Fruit fly (Drosophila melanogaster) whole organism, embryonic: ENCODE data around the gene CG14657.

ENCODE experiments used
- Atf6 ChIP-seq: fragments of 200-800 bp; sonication (Bioruptor generic); IDR thresholded peaks from 2 replicates; pipeline ENCODE4 v1.3.6; 2022; ENCODE audit warnings: missing biosample characterization, missing genetic modification characterization
- BtbVII ChIP-seq: fragments of 200-800 bp; sonication (Bioruptor generic); optimal IDR thresholded peaks from 3 replicates; lab custom pipeline; 2017; ENCODE audit warnings: missing biosample characterization, mild to moderate bottlenecking, missing genetic modification characterization
- Bteb2 ChIP-seq: fragments of 200-800 bp; sonication (Bioruptor generic); optimal IDR thresholded peaks from 2 replicates; lab custom pipeline; 2016; ENCODE audit warnings: missing biosample characterization, missing genetic modification characterization
- CG10366 ChIP-seq: fragments of 200-800 bp; sonication (Bioruptor generic); IDR thresholded peaks from 2 replicates; pipeline ENCODE4 v1.3.6; 2022; ENCODE audit warnings: missing biosample characterization, missing genetic modification characterization
- CG11247 ChIP-seq: fragments of 200-800 bp; sonication (Bioruptor generic); IDR thresholded peaks from 2 replicates; pipeline ENCODE4 v1.3.6; 2022; ENCODE audit warnings: missing biosample characterization, missing genetic modification characterization
- CG11398 ChIP-seq: fragments of 200-800 bp; sonication (Bioruptor generic); optimal IDR thresholded peaks from 2 replicates; lab custom pipeline; 2016; ENCODE audit warnings: missing biosample characterization, missing genetic modification characterization
- CG12942 ChIP-seq: fragments of 200-800 bp; sonication (Bioruptor generic); optimal IDR thresholded peaks from 3 replicates; lab custom pipeline; 2016; ENCODE audit warnings: missing biosample characterization, missing genetic modification characterization
- CG13894 ChIP-seq: fragments of 200-800 bp; sonication (Bioruptor generic); optimal IDR thresholded peaks from 3 replicates; lab custom pipeline; 2018; ENCODE audit warnings: missing biosample characterization, mild to moderate bottlenecking, missing genetic modification characterization, moderate library complexity
- CG15479 ChIP-seq: fragments of 200-800 bp; sonication (Bioruptor generic); optimal IDR thresholded peaks from 3 replicates; lab custom pipeline; 2019; ENCODE audit warnings: missing biosample characterization, mild to moderate bottlenecking, missing genetic modification characterization, moderate library complexity
- CG15601 ChIP-seq: fragments of 200-800 bp; sonication (Bioruptor generic); optimal IDR thresholded peaks from 3 replicates; lab custom pipeline; 2019; ENCODE audit warnings: missing biosample characterization, mild to moderate bottlenecking, missing genetic modification characterization, moderate library complexity
- CG18011 ChIP-seq: fragments of 200-800 bp; sonication (Bioruptor generic); optimal IDR thresholded peaks from 2 replicates; lab custom pipeline; 2017; ENCODE audit warnings: missing biosample characterization, missing genetic modification characterization, mild to moderate bottlenecking, moderate library complexity, missing genotype
- CG1832 ChIP-seq: fragments of 200-800 bp; sonication (Bioruptor generic); optimal IDR thresholded peaks from 2 replicates; lab custom pipeline; 2017; ENCODE audit warnings: missing biosample characterization, mild to moderate bottlenecking, missing genetic modification characterization, inconsistent platforms
- CG2116 ChIP-seq: fragments of 200-800 bp; sonication (Bioruptor generic); optimal IDR thresholded peaks from 3 replicates; lab custom pipeline; 2018; ENCODE audit warnings: missing biosample characterization, mild to moderate bottlenecking, missing genetic modification characterization
- CG2678 ChIP-seq: fragments of 200-800 bp; sonication (Bioruptor generic); optimal IDR thresholded peaks from 3 replicates; lab custom pipeline; 2019; ENCODE audit warnings: missing biosample characterization, mild to moderate bottlenecking, missing genetic modification characterization, moderate library complexity
- CG31388 ChIP-seq: fragments of 200-800 bp; sonication (Bioruptor generic); optimal IDR thresholded peaks from 2 replicates; lab custom pipeline; 2016; ENCODE audit warnings: missing biosample characterization, missing genetic modification characterization
- CG32767 ChIP-seq: fragments of 200-800 bp; sonication (Bioruptor generic); IDR thresholded peaks from 2 replicates; pipeline ENCODE4 v1.3.6; 2022; ENCODE audit warnings: missing biosample characterization, missing genetic modification characterization
- CG34224 ChIP-seq: fragments of 200-800 bp; sonication (Bioruptor generic); IDR thresholded peaks from 3 replicates; pipeline ENCODE4 v1.3.6; 2022; ENCODE audit warnings: missing biosample characterization, missing genetic modification characterization; ENCODE audit not compliant: partially characterized antibody
- CG34422 ChIP-seq: fragments of 200-800 bp; sonication (Bioruptor generic); IDR thresholded peaks from 3 replicates; pipeline ENCODE4 v1.3.6; 2022; ENCODE audit warnings: missing biosample characterization, missing genetic modification characterization
- CG43689 ChIP-seq: fragments of 200-800 bp; sonication (Bioruptor generic); IDR thresholded peaks from 2 replicates; pipeline ENCODE4 v1.3.6; 2022; ENCODE audit warnings: missing biosample characterization, missing genetic modification characterization
- CG4404 ChIP-seq: fragments of 200-800 bp; sonication (Bioruptor generic); IDR thresholded peaks from 2 replicates; pipeline ENCODE4 v1.3.6; 2022; ENCODE audit warnings: missing biosample characterization, missing genetic modification characterization
- CG6654 ChIP-seq: fragments of 200-800 bp; sonication (Bioruptor generic); optimal IDR thresholded peaks from 2 replicates; lab custom pipeline; 2017; ENCODE audit warnings: missing biosample characterization, mild to moderate bottlenecking, missing genetic modification characterization
- CG7271 ChIP-seq: fragments of 200-800 bp; sonication (Bioruptor generic); optimal IDR thresholded peaks from 2 replicates; lab custom pipeline; 2018; ENCODE audit warnings: missing biosample characterization, mild to moderate bottlenecking, missing genetic modification characterization, moderate library complexity
- CG7839 ChIP-seq: fragments of 200-800 bp; sonication (Bioruptor generic); optimal IDR thresholded peaks from 3 replicates; lab custom pipeline; 2018; ENCODE audit warnings: missing biosample characterization, mild to moderate bottlenecking, missing genetic modification characterization, moderate library complexity
- CG8388 ChIP-seq: fragments of 200-800 bp; sonication (Bioruptor generic); optimal IDR thresholded peaks from 2 replicates; lab custom pipeline; 2019; ENCODE audit warnings: missing biosample characterization, mild to moderate bottlenecking, missing genetic modification characterization, moderate library complexity
- CG8924 ChIP-seq: fragments of 200-800 bp; optimal IDR thresholded peaks from 3 replicates; lab custom pipeline; 2019; ENCODE audit warnings: missing biosample characterization, mild to moderate bottlenecking, missing genetic modification characterization, moderate library complexity
- Chrac-16 ChIP-seq: fragments of 200-800 bp; sonication (Bioruptor generic); optimal IDR thresholded peaks from 3 replicates; lab custom pipeline; 2016; ENCODE audit warnings: missing biosample characterization, missing genetic modification characterization
- Dip3 ChIP-seq: fragments of 200-800 bp; sonication (Bioruptor generic); optimal IDR thresholded peaks from 3 replicates; lab custom pipeline; 2016; ENCODE audit warnings: missing biosample characterization, missing genetic modification characterization
- Fer2 ChIP-seq: fragments of 200-800 bp; sonication (Bioruptor generic); optimal IDR thresholded peaks from 2 replicates; lab custom pipeline; 2018; ENCODE audit warnings: missing biosample characterization, mild to moderate bottlenecking, missing genetic modification characterization, moderate library complexity
- H15 ChIP-seq: fragments of 200-800 bp; sonication (Bioruptor generic); IDR thresholded peaks from 3 replicates; pipeline ENCODE4 v1.3.6; 2022; ENCODE audit warnings: missing biosample characterization, missing genetic modification characterization
- H2.0 ChIP-seq: fragments of 200-800 bp; sonication (Bioruptor generic); IDR thresholded peaks from 2 replicates; pipeline ENCODE4 v1.3.6; 2022; ENCODE audit warnings: missing biosample characterization, missing genetic modification characterization
- Hmx ChIP-seq: fragments of 200-800 bp; sonication (Bioruptor generic); optimal IDR thresholded peaks from 2 replicates; lab custom pipeline; 2016; ENCODE audit warnings: missing biosample characterization, missing genetic modification characterization
- Hr51 ChIP-seq, 2 experiments: fragments of 200-800 bp; sonication (Bioruptor generic); optimal IDR thresholded peaks; 2 replicates in 1 of 2; 3 replicates in 1 of 2; lab custom pipeline; 2016 to 2018; ENCODE audit warnings: missing biosample characterization in 2 of 2, missing genetic modification characterization in 2 of 2, mild to moderate bottlenecking in 1 of 2, moderate library complexity in 1 of 2
- Mad ChIP-seq: fragments of 200-800 bp; sonication (Bioruptor generic); optimal IDR thresholded peaks from 2 replicates; lab custom pipeline; 2016; ENCODE audit warnings: missing biosample characterization, missing genetic modification characterization
- NFAT ChIP-seq: fragments of 200-800 bp; sonication (Bioruptor generic); IDR thresholded peaks from 2 replicates; pipeline ENCODE4 v1.3.6; 2022; ENCODE audit warnings: missing biosample characterization, missing genetic modification characterization
- Oli ChIP-seq: fragments of 200-800 bp; sonication (Bioruptor generic); optimal IDR thresholded peaks from 2 replicates; lab custom pipeline; 2018; ENCODE audit warnings: missing biosample characterization, mild to moderate bottlenecking, missing genetic modification characterization, moderate library complexity
- TFAM ChIP-seq: fragments of 200-800 bp; sonication (Bioruptor generic); optimal IDR thresholded peaks from 2 replicates; lab custom pipeline; 2017; ENCODE audit warnings: missing biosample characterization, missing genetic modification characterization, inconsistent platforms
- Vsx1 ChIP-seq: fragments of 200-800 bp; sonication (Bioruptor generic); optimal IDR thresholded peaks from 2 replicates; lab custom pipeline; 2017; ENCODE audit warnings: missing biosample characterization, mild to moderate bottlenecking, missing genetic modification characterization, missing genetic modification reagents
- chif ChIP-seq, 2 experiments: fragments of 200-800 bp; sonication (Bioruptor generic); optimal IDR thresholded peaks; 3 replicates each; lab custom pipeline; 2016; ENCODE audit warnings: missing biosample characterization in 2 of 2, missing genetic modification characterization in 2 of 2
- fd64A ChIP-seq: fragments of 200-800 bp; sonication (Bioruptor generic); optimal IDR thresholded peaks from 3 replicates; lab custom pipeline; 2018; ENCODE audit warnings: missing biosample characterization, mild to moderate bottlenecking, missing genetic modification characterization
- gcm ChIP-seq: fragments of 200-800 bp; sonication (Bioruptor generic); optimal IDR thresholded peaks from 2 replicates; lab custom pipeline; 2019; ENCODE audit warnings: missing biosample characterization, mild to moderate bottlenecking, missing genetic modification characterization, moderate library complexity
- jing ChIP-seq: fragments of 200-800 bp; sonication (Bioruptor generic); optimal IDR thresholded peaks from 2 replicates; lab custom pipeline; 2018; ENCODE audit warnings: missing biosample characterization, mild to moderate bottlenecking, missing genetic modification characterization
- kay ChIP-seq: fragments of 200-800 bp; sonication (Bioruptor generic); optimal IDR thresholded peaks from 2 replicates; lab custom pipeline; 2016; ENCODE audit warnings: missing biosample characterization, missing genetic modification characterization
- nerfin-2 ChIP-seq: fragments of 200-800 bp; sonication (Bioruptor generic); IDR thresholded peaks from 2 replicates; pipeline ENCODE4 v1.3.6; 2022; ENCODE audit warnings: missing biosample characterization, missing genetic modification characterization; ENCODE audit not compliant: partially characterized antibody
- pros ChIP-seq: fragments of 200-800 bp; sonication (Bioruptor generic); optimal IDR thresholded peaks from 3 replicates; lab custom pipeline; 2019; ENCODE audit warnings: missing biosample characterization, mild to moderate bottlenecking, missing genetic modification characterization, moderate library complexity
- sd ChIP-seq: fragments of 200-800 bp; sonication (Bioruptor generic); optimal IDR thresholded peaks from 3 replicates; lab custom pipeline; 2018; ENCODE audit warnings: missing biosample characterization, mild to moderate bottlenecking, missing genetic modification characterization, moderate library complexity
- sisA ChIP-seq: fragments of 200-800 bp; sonication (Bioruptor generic); IDR thresholded peaks from 2 replicates; pipeline ENCODE4 v1.3.6; 2022; ENCODE audit warnings: missing biosample characterization, missing genetic modification characterization
- slbo ChIP-seq: fragments of 200-800 bp; sonication (Bioruptor generic); IDR thresholded peaks from 2 replicates; pipeline ENCODE4 v1.3.6; 2022; ENCODE audit warnings: missing biosample characterization, missing genetic modification characterization
- slou ChIP-seq: fragments of 200-800 bp; sonication (Bioruptor generic); optimal IDR thresholded peaks from 3 replicates; lab custom pipeline; 2016; ENCODE audit warnings: missing biosample characterization, missing genetic modification characterization
- sqz ChIP-seq: fragments of 200-800 bp; sonication (Bioruptor generic); optimal IDR thresholded peaks from 3 replicates; lab custom pipeline; 2018; ENCODE audit warnings: missing biosample characterization, mild to moderate bottlenecking, missing genetic modification characterization
- wor ChIP-seq: fragments of 200-800 bp; sonication (Bioruptor generic); IDR thresholded peaks from 2 replicates; pipeline ENCODE4 v1.3.6; 2022; ENCODE audit warnings: missing biosample characterization, missing genetic modification characterization
- zf30C ChIP-seq: fragments of 200-800 bp; sonication (Bioruptor generic); optimal IDR thresholded peaks from 3 replicates; lab custom pipeline; 2018; ENCODE audit warnings: missing biosample characterization, mild to moderate bottlenecking, missing genetic modification characterization

The CG14657 gene

DNA sequence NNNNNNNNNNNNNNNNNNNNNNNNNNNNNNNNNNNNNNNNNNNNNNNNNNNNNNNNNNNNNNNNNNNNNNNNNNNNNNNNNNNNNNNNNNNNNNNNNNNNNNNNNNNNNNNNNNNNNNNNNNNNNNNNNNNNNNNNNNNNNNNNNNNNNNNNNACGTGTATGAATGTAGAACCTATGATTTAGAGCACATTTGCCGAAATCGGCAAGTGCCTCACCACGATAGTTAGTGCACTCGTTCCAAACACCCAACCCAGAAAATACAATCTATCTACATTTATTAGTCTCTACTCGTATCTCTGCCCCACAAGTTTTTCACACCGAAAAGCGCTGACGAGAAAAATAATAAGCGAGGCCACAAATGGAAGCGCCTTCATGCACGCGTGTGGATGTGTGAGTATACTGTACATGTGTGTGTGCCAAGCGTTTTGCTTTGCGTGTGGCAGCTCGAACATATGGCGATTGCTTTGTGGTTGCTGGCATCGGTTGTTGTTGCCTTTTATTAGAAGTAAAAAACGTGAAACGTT is 17.0 kb downstream of the CG14657 start (continued):
- TF ChIP-seq CG32767 (GFP tag; lab: Robert Waterston, UW) = no peak
- no peak for TF ChIP-seq CG1832 (GFP tag; lab: Kevin White, UChicago)
- no peak for TF ChIP-seq Dip3 (GFP tag; lab: Kevin White, UChicago)
- TF ChIP-seq TFAM (GFP tag; lab: Kevin White, UChicago) = no peak
- TF ChIP-seq CG8924 (tag; lab: Kevin White, UChicago) = no peak
- TF ChIP-seq CG13894 (tag; lab: Kevin White, UChicago) = no peak
- no peak for TF ChIP-seq Atf6 (GFP tag; lab: Robert Waterston, UW)
- no peak for TF ChIP-seq CG15601 (tag; lab: Kevin White, UChicago)
- TF ChIP-seq zf30C (GFP tag; lab: Kevin White, UChicago) = no peak
- peak; percentile 27 for TF ChIP-seq CG8388 (GFP tag; lab: Kevin White, UChicago)
- TF ChIP-seq kay (GFP tag; lab: Kevin White, UChicago) = no peak
- no peak for TF ChIP-seq Hmx
- TF ChIP-seq Chrac-16 (GFP tag; lab: Kevin White, UChicago) = no peak
- no peak for TF ChIP-seq H15
- peak; percentile 38; the same call in 1 of the 2 replicates for TF ChIP-seq nerfin-2 (GFP tag; lab: Robert Waterston, UW)
- no peak for TF ChIP-seq CG10366 (GFP tag; lab: Robert Waterston, UW)
- TF ChIP-seq CG11398 (GFP tag; lab: Kevin White, UChicago) = no peak
- peak; percentile 14 for TF ChIP-seq slbo
- TF ChIP-seq NFAT = no peak
- TF ChIP-seq Vsx1 = peak; percentile 60
- no peak for TF ChIP-seq CG12942 (GFP tag; lab: Kevin White, UChicago)
- TF ChIP-seq CG34422 (GFP tag; lab: Robert Waterston, UW) = no peak
- TF ChIP-seq slou (GFP tag; lab: Kevin White, UChicago) = no peak
- no peak for TF ChIP-seq sisA (GFP tag; lab: Robert Waterston, UW)
- TF ChIP-seq Bteb2 (GFP tag; lab: Kevin White, UChicago) = no peak
- no peak for TF ChIP-seq sd
- peak; percentile 29; the same call in 1 of the 3 replicates for TF ChIP-seq CG34224 (GFP tag; lab: Robert Waterston, UW)
- peak; percentile 18 for TF ChIP-seq CG7839 (tag; lab: Kevin White, UChicago)
- no peak for TF ChIP-seq chif (GFP tag; optimal IDR thresholded peaks at IDR 0.05; lab: Kevin White, UChicago)
- TF ChIP-seq CG43689 = no peak
- TF ChIP-seq CG4404 (GFP tag; lab: Robert Waterston, UW) = no peak
- TF ChIP-seq CG18011 (GFP tag; lab: Kevin White, UChicago) = no peak
- TF ChIP-seq gcm (GFP tag; lab: Kevin White, UChicago) = no peak
- no peak for TF ChIP-seq BtbVII (GFP tag; lab: Kevin White, UChicago)
- TF ChIP-seq H2.0 (GFP tag; lab: Robert Waterston, UW) = peak; percentile 27; the same call in 1 of the 2 replicates
- no peak for TF ChIP-seq Oli (tag; lab: Kevin White, UChicago)
- peak in 1 of 2 experiments; percentile 39 for TF ChIP-seq Hr51 (GFP tag; optimal IDR thresholded peaks at IDR 0.05; lab: Kevin White, UChicago)
- TF ChIP-seq CG6654 (GFP tag; lab: Kevin White, UChicago) = no peak
- no peak for TF ChIP-seq CG15479 (GFP tag; lab: Kevin White, UChicago)
- TF ChIP-seq pros (GFP tag; lab: Kevin White, UChicago) = no peak
- no peak for TF ChIP-seq CG7271 (tag; lab: Kevin White, UChicago)
- no peak for TF ChIP-seq CG11247 (GFP tag; lab: Robert Waterston, UW)
- TF ChIP-seq Mad (GFP tag; lab: Kevin White, UChicago) = no peak
- peak; percentile 40 for TF ChIP-seq CG2678 (tag; lab: Kevin White, UChicago)
- no peak for TF ChIP-seq wor (GFP tag; lab: Robert Waterston, UW)
- no peak for TF ChIP-seq CG2116
- TF ChIP-seq Fer2 (tag; lab: Kevin White, UChicago) = no peak
- no peak for TF ChIP-seq jing (GFP tag; lab: Kevin White, UChicago)
- TF ChIP-seq sqz (GFP tag; lab: Kevin White, UChicago) = no peak
- TF ChIP-seq fd64A (GFP tag; lab: Kevin White, UChicago) = no peak
- no peak for TF ChIP-seq CG31388 (GFP tag; lab: Kevin White, UChicago)
